Worm (Caenorhabditis elegans): Measurements from ENCODE around the gene srsx-17.

ce11 chrV:5901833-5902232 is 25.6 kb upstream of the srsx-17 start, which contains the start of gene C04E6.5:
- TF ChIP-seq dao-5 (tag; optimal IDR thresholded peaks at IDR 0.05) (no peak), W03F9.2 (tag; optimal IDR thresholded peaks at IDR 0.05) (no peak)

All from whole organism, L4/young adult.